Fruit fly (Drosophila melanogaster): Measurements from ENCODE around the gene CG7330.
A peak's percentile ranks its signal among the peaks of the same experiment; 100 is the strongest.

DNA sequence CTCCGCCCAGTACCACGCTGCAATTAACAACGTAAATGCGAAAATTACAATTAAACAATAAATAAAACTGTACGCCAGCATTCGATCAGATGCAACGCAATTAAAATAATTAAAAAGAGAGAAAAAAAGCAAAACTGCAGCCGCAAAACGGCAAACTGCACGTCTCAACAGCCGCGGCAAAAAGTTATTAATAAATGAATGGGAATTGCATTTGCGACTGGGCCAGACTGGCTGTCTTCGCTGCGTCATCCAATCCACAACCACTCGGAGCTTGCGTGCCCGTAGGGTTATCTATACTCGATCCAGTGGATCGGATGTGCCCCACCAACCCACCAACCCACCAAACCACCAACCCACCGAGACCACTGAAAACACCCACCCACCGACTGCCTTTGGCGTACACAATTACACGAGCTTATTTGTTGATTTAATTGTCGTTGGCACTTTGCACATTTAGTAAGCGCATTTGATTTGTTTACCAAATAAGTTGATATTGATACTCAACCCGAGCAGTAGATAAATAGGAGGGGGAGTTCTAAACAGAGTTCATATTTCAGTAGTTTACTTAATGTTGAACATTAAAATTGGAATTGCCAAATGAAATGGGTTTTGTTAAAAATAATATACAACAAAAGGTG lies 31.0 kb downstream of the CG7330 start:
- TF ChIP-seq CG32121 (GFP tag; IDR thresholded peaks at IDR 0.05) (no peak), CG10348 (GFP tag; IDR thresholded peaks at IDR 0.05) (no peak), EcR (GFP tag; optimal IDR thresholded peaks at IDR 0.05) (no peak), Pif1B (GFP tag; optimal IDR thresholded peaks at IDR 0.05) (no peak), Ets98B (GFP tag; IDR thresholded peaks at IDR 0.05) (no peak), CG17806 (tag; optimal IDR thresholded peaks at IDR 0.05) (no peak), Pif1A (GFP tag; optimal IDR thresholded peaks at IDR 0.05) (no peak), CG4496 (GFP tag; IDR thresholded peaks at IDR 0.05) (no peak), CG14655 (GFP tag; optimal IDR thresholded peaks at IDR 0.05) (peak; percentile 10), CG8301 (tag; optimal IDR thresholded peaks at IDR 0.05) (no peak), CG12605 (GFP tag; IDR thresholded peaks at IDR 0.05) (no peak), CG34367 (tag; optimal IDR thresholded peaks at IDR 0.05) (no peak), gl (tag; optimal IDR thresholded peaks at IDR 0.05) (no peak)

Measured in whole organism, pupa.